Worm (Caenorhabditis elegans): ENCODE results near the gene T23B7.2.

T23B7.2 gene

DNA sequence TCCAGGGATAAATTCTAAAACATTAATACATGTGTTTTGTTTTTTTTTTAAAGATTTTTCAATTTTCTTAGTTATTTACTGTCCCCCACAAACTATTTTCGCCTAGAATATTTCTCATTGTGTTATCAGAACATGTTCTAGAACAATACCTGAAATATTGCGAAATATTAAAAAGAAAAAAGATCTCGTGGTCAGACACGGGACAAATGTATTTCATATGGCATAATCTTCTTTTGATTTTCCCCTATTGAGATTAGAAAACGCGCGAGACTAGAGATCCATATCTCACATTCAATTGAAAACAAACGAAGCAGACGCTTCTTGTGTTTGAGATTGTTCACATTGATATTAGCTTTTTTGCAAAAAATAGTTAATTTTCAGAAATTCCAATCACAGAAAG is 14.1 kb upstream of the T23B7.2 start:
- TF ChIP-seq elt-1 (tag; optimal IDR thresholded peaks at IDR 0.05; ENCODE audit: borderline replicate concordance, insufficient read depth) = peak; percentile 65
- no peak for TF ChIP-seq drap-1 (GFP tag; optimal IDR thresholded peaks at IDR 0.05)
- TF ChIP-seq lin-13 (tag; optimal IDR thresholded peaks at IDR 0.05) = no peak

ce11 chrII:4855489-4855888 is 13.4 kb upstream of the T23B7.2 start:
- TF ChIP-seq unc-120 (tag; optimal IDR thresholded peaks at IDR 0.05; ENCODE audit: poor library complexity, severe bottlenecking) = peak; percentile 5
- no peak for TF ChIP-seq lin-32 (GFP tag; optimal IDR thresholded peaks at IDR 0.05)

- TF ChIP-seq ceh-83 (GFP tag; optimal IDR thresholded peaks at IDR 0.05) (no peak), blmp-1 (tag; optimal IDR thresholded peaks at IDR 0.05) (no peak), nhr-76 (tag; optimal IDR thresholded peaks at IDR 0.05) (no peak), ztf-11 (tag; optimal IDR thresholded peaks at IDR 0.05) (no peak), sem-2 (GFP tag; optimal IDR thresholded peaks at IDR 0.05) (no peak), snpc-4 (tag; optimal IDR thresholded peaks at IDR 0.05) (no peak), ham-2 (GFP tag; optimal IDR thresholded peaks at IDR 0.05) (no peak), lin-13 (tag; optimal IDR thresholded peaks at IDR 0.05) (no peak)
These were observed 12.7 kb upstream of the T23B7.2 start for ce11 chrII:4854761-4855160.

ce11 chrII:4851594-4852106 is 9.6 kb upstream of the T23B7.2 start, which contains the start of gene dnj-9:
TSS of gene dnj-9 (plus strand) at chrII:4852056.
- TF ChIP-seq pha-4 (tag; optimal IDR thresholded peaks at IDR 0.05) = peak; percentile 70
- no peak for TF ChIP-seq ham-2 (GFP tag; optimal IDR thresholded peaks at IDR 0.05)
- no peak for TF ChIP-seq sem-2 (GFP tag; optimal IDR thresholded peaks at IDR 0.05)
- TF ChIP-seq unc-120 (tag; optimal IDR thresholded peaks at IDR 0.05; ENCODE audit: poor library complexity, severe bottlenecking) = no peak
- peak; percentile 9 for TF ChIP-seq ztf-11 (tag; optimal IDR thresholded peaks at IDR 0.05)
- TF ChIP-seq lin-32 (GFP tag; optimal IDR thresholded peaks at IDR 0.05) = no peak
- TF ChIP-seq zip-8 (tag; optimal IDR thresholded peaks at IDR 0.05) = no peak
- TF ChIP-seq unc-39 (tag; optimal IDR thresholded peaks at IDR 0.05) = no peak
- peak; percentile 34 for TF ChIP-seq flh-1 (GFP tag; optimal IDR thresholded peaks at IDR 0.05)
- peak; percentile 13 for TF ChIP-seq drap-1 (GFP tag; optimal IDR thresholded peaks at IDR 0.05)
- TF ChIP-seq lsy-2 (tag; optimal IDR thresholded peaks at IDR 0.05) = peak; percentile 82
- no peak for TF ChIP-seq nhr-2 (tag; optimal IDR thresholded peaks at IDR 0.05)
- TF ChIP-seq mep-1 (tag; optimal IDR thresholded peaks at IDR 0.05) = peak; percentile 91
- peak; percentile 58 for TF ChIP-seq mls-2 (tag; optimal IDR thresholded peaks at IDR 0.05)
- peak; percentile 34 for TF ChIP-seq bed-3 (GFP tag; optimal IDR thresholded peaks at IDR 0.05)
- TF ChIP-seq ceh-43 (GFP tag; optimal IDR thresholded peaks at IDR 0.05) = peak; percentile 59
- TF ChIP-seq elt-3 (tag; optimal IDR thresholded peaks at IDR 0.05) = peak; percentile 17
- peak; percentile 59 for TF ChIP-seq ceh-83 (GFP tag; optimal IDR thresholded peaks at IDR 0.05)
- TF ChIP-seq tbx-8 (GFP tag; optimal IDR thresholded peaks at IDR 0.05) = no peak
- TF ChIP-seq nhr-28 (tag; optimal IDR thresholded peaks at IDR 0.05) = no peak
- TF ChIP-seq cnd-1 (tag; optimal IDR thresholded peaks at IDR 0.05) = peak; percentile 62
- peak; percentile 95 for TF ChIP-seq lin-13 (tag; optimal IDR thresholded peaks at IDR 0.05)
- TF ChIP-seq mab-5 (tag; optimal IDR thresholded peaks at IDR 0.05) = peak; percentile 58
- peak; percentile 87 for TF ChIP-seq sptf-1 (tag; optimal IDR thresholded peaks at IDR 0.05)
- peak; percentile 31 for TF ChIP-seq unc-62 (GFP tag; optimal IDR thresholded peaks at IDR 0.05)
- peak; percentile 60 for TF ChIP-seq ceh-39 (tag; optimal IDR thresholded peaks at IDR 0.05)
- no peak for TF ChIP-seq snpc-4 (tag; optimal IDR thresholded peaks at IDR 0.05)
- TF ChIP-seq hlh-1 (tag; optimal IDR thresholded peaks at IDR 0.05) = peak; percentile 77
- no peak for TF ChIP-seq elt-1 (tag; optimal IDR thresholded peaks at IDR 0.05; ENCODE audit: borderline replicate concordance, insufficient read depth)
- TF ChIP-seq blmp-1 (tag; optimal IDR thresholded peaks at IDR 0.05) = peak; percentile 15
- TF ChIP-seq M03D4.4 (tag; optimal IDR thresholded peaks at IDR 0.05) = peak; percentile 79
- TF ChIP-seq nhr-12 (tag; optimal IDR thresholded peaks at IDR 0.05) = no peak
- TF ChIP-seq nhr-237 (tag; optimal IDR thresholded peaks at IDR 0.05) = peak; percentile 87
- peak; percentile 59 for TF ChIP-seq ces-1 (GFP tag; optimal IDR thresholded peaks at IDR 0.05)
- no peak for TF ChIP-seq nhr-76 (tag; optimal IDR thresholded peaks at IDR 0.05)

All from whole organism, mixed stage, embryonic.